In the genomic region with DNA sequence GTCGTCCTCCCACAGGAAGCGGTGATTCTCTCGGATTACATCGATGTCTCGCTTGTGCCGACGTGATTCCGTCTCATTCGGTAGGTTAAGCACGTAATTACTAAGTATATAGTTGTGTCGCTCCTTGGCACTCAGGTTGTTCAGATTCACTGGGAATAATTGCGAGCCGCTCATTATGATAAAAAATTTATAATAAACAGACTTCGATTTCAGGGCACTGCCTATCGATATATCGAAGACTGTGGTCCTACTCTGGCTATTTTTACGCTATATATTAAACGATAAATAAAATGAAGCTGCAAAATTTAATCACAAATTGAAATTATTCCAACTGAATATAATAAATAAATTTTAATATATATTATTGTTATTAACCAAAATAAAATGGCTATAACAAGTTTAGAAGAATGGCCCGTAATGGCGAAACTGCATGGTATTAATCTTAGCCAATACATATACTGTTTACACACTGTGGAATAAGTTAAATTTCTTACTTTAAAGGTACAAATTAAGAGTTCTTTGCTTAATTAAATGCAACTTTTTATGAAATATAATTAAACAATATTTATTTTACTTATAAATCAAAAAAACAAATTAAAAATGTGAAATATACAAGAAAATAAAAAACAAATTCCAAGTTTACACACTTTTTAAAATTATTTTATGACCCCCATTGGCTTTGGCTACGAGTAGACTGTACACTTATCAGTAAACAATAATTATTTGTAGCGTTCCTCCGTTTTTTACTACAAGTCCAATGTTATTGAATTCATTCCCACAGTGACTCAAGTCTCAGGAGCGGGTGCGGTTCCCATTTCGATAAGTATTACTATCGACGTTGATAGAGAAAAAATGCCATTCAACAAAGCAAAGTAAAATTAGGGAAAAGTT, we compare ENCODE assay signal across 3 fruit fly cellular contexts.
TF ChIP-seq lines count a peak whose summit lies in the region.

A gene (plus strand): TSS at position 821 of the 891 bp plus-strand sequence.

TF ChIP-seq in whole organism, embryonic, 481 proteins besides CTCF, POLR2A, EP300 and RAD21 (continued from another document and continues in another):
- TF ChIP-seq Meics (GFP tag; optimal IDR thresholded peaks at IDR 0.05; lab: Kevin White, UChicago) (no peak), sd (tag; optimal IDR thresholded peaks at IDR 0.05; lab: Kevin White, UChicago) (peak; percentile 23), chm (GFP tag; IDR thresholded peaks at IDR 0.05; lab: Robert Waterston, UW) (no peak), CG30020 (tag; optimal IDR thresholded peaks at IDR 0.05; lab: Kevin White, UChicago) (peak; percentile 71), CG13296 (GFP tag; optimal IDR thresholded peaks at IDR 0.05; lab: Kevin White, UChicago) (no peak), CG15073 (GFP tag; optimal IDR thresholded peaks at IDR 0.05; lab: Kevin White, UChicago) (no peak), CG31224 (GFP tag; IDR thresholded peaks at IDR 0.05; lab: Robert Waterston, UW) (no peak), CG18262 (tag; optimal IDR thresholded peaks at IDR 0.05; lab: Kevin White, UChicago) (peak; percentile 38), CG3163 (GFP tag; optimal IDR thresholded peaks at IDR 0.05; lab: Kevin White, UChicago) (no peak), Poxn (GFP tag; IDR thresholded peaks at IDR 0.05; lab: Robert Waterston, UW) (no peak), disco-r (GFP tag; optimal IDR thresholded peaks at IDR 0.05; lab: Kevin White, UChicago) (no peak), Hr39 (optimal IDR thresholded peaks at IDR 0.05; lab: Kevin White, UChicago) (no peak), ssp (GFP tag; IDR thresholded peaks at IDR 0.05; lab: Robert Waterston, UW) (peak; percentile 67), knrl (GFP tag; IDR thresholded peaks at IDR 0.05; lab: Robert Waterston, UW; ENCODE audit: partially characterized antibody) (peak; percentile 38; the same call in 2 of the 3 replicates), CG9609 (GFP tag; optimal IDR thresholded peaks at IDR 0.05; lab: Kevin White, UChicago) (no peak), ap (GFP tag; IDR thresholded peaks at IDR 0.05; lab: Robert Waterston, UW) (no peak), bowl (GFP tag; IDR thresholded peaks at IDR 0.05; lab: Robert Waterston, UW) (no peak), Elba2 (GFP tag; optimal IDR thresholded peaks at IDR 0.05; lab: Kevin White, UChicago) (no peak), eve (GFP tag; optimal IDR thresholded peaks at IDR 0.05; lab: Kevin White, UChicago) (no peak), CG12659 (GFP tag; optimal IDR thresholded peaks at IDR 0.05; lab: Kevin White, UChicago) (peak; percentile 35), CG10565 (GFP tag; optimal IDR thresholded peaks at IDR 0.05; lab: Kevin White, UChicago) (no peak), CG7745 (tag; optimal IDR thresholded peaks at IDR 0.05; lab: Kevin White, UChicago) (no peak), E2f2 (GFP tag; IDR thresholded peaks at IDR 0.05; lab: Robert Waterston, UW) (0 out of 2 replicates have a peak, but pooled peaks have one; percentile 6), CG10147 (GFP tag; optimal IDR thresholded peaks at IDR 0.05; lab: Kevin White, UChicago) (no peak), CG17361 (GFP tag; IDR thresholded peaks at IDR 0.05; lab: Robert Waterston, UW) (0 out of 3 replicates have a peak, but pooled peaks have one; percentile 55), CG7963 (GFP tag; IDR thresholded peaks at IDR 0.05; lab: Robert Waterston, UW; ENCODE audit: partially characterized antibody) (peak; percentile 47; the same call in 1 of the 3 replicates), Chrac-16 (GFP tag; optimal IDR thresholded peaks at IDR 0.05; lab: Kevin White, UChicago) (peak; percentile 0), abd-A (tag; optimal IDR thresholded peaks at IDR 0.05; lab: Kevin White, UChicago) (no peak), BtbVII (GFP tag; optimal IDR thresholded peaks at IDR 0.05; lab: Kevin White, UChicago) (no peak), CG31441 (GFP tag; IDR thresholded peaks at IDR 0.05; lab: Robert Waterston, UW) (no peak), Scr (GFP tag; IDR thresholded peaks at IDR 0.05; lab: Robert Waterston, UW; ENCODE audit: partially characterized antibody) (peak; percentile 54), Hand (GFP tag; optimal IDR thresholded peaks at IDR 0.05; lab: Kevin White, UChicago) (no peak), CG14710 (tag; optimal IDR thresholded peaks at IDR 0.05; lab: Kevin White, UChicago) (peak; percentile 30), Ets65A (GFP tag; lab: Kevin White, UChicago) (no peak), HLHmδ (GFP tag; optimal IDR thresholded peaks at IDR 0.05; lab: Kevin White, UChicago) (no peak), sob (GFP tag; IDR thresholded peaks at IDR 0.05; lab: Robert Waterston, UW) (no peak), Tbp (GFP tag; optimal IDR thresholded peaks at IDR 0.05; lab: Kevin White, UChicago) (no peak), CG2712 (tag; optimal IDR thresholded peaks at IDR 0.05; lab: Kevin White, UChicago) (peak; percentile 27), CG33213 (GFP tag; optimal IDR thresholded peaks at IDR 0.05; lab: Kevin White, UChicago) (no peak), CG14050 (GFP tag; IDR thresholded peaks at IDR 0.05; lab: Robert Waterston, UW) (no peak), so (GFP tag; IDR thresholded peaks at IDR 0.05; lab: Robert Waterston, UW) (no peak)

TF ChIP-seq in whole organism, prepupa, 60 proteins besides CTCF, POLR2A, EP300 and RAD21 (continued from another document):
- TF ChIP-seq Sox14 (GFP tag; optimal IDR thresholded peaks at IDR 0.05; lab: Kevin White, UChicago) (peak; percentile 56), CG34406 (GFP tag; optimal IDR thresholded peaks at IDR 0.05; lab: Kevin White, UChicago) (peak; percentile 15)

TF ChIP-seq in whole organism, wandering third instar larva, 38 proteins besides CTCF, POLR2A, EP300 and RAD21 (continued from another document):
- TF ChIP-seq Sp1 (GFP tag; optimal IDR thresholded peaks at IDR 0.05; lab: Kevin White, UChicago): no peak
- peak; percentile 17 for TF ChIP-seq OdsH (GFP tag; optimal IDR thresholded peaks at IDR 0.05; lab: Kevin White, UChicago)
- TF ChIP-seq sage (GFP tag; optimal IDR thresholded peaks at IDR 0.05; lab: Kevin White, UChicago): no peak
